Fruit fly (Drosophila melanogaster) whole organism, embryonic: ENCODE measurements around the gene Irp-1B.

Experiments
- Atf3 ChIP-seq: fragments of 200-800 bp; sonication (Bioruptor generic); optimal IDR thresholded peaks from 3 replicates; lab custom pipeline; 2016; ENCODE audit warnings: missing biosample characterization, missing genetic modification characterization
- B-H2 ChIP-seq: fragments of 200-800 bp; sonication (Bioruptor generic); optimal IDR thresholded peaks from 2 replicates; lab custom pipeline; 2018; ENCODE audit warnings: missing biosample characterization, mild to moderate bottlenecking, missing genetic modification characterization
- CG12155 ChIP-seq: fragments of 200-800 bp; sonication (Bioruptor generic); optimal IDR thresholded peaks from 3 replicates; lab custom pipeline; 2016; ENCODE audit warnings: missing biosample characterization, missing genetic modification characterization
- CG12391 ChIP-seq: fragments of 200-800 bp; sonication (Bioruptor generic); optimal IDR thresholded peaks from 3 replicates; lab custom pipeline; 2018; ENCODE audit warnings: missing biosample characterization, mild to moderate bottlenecking, missing genetic modification characterization, moderate library complexity
- CG13775 ChIP-seq: fragments of 200-800 bp; sonication (Bioruptor generic); optimal IDR thresholded peaks from 3 replicates; lab custom pipeline; 2017; ENCODE audit warnings: missing biosample characterization, mild to moderate bottlenecking, missing genetic modification characterization
- CG14710 ChIP-seq: fragments of 200-800 bp; sonication (Bioruptor generic); optimal IDR thresholded peaks from 3 replicates; lab custom pipeline; 2019; ENCODE audit warnings: missing biosample characterization, mild to moderate bottlenecking, missing genetic modification characterization, moderate library complexity
- CG17912 ChIP-seq: fragments of 200-800 bp; sonication (Bioruptor generic); optimal IDR thresholded peaks from 2 replicates; lab custom pipeline; 2018; ENCODE audit warnings: missing biosample characterization, mild to moderate bottlenecking, missing genetic modification characterization
- CG18262 ChIP-seq: fragments of 200-800 bp; optimal IDR thresholded peaks from 3 replicates; lab custom pipeline; 2019; ENCODE audit warnings: missing biosample characterization, mild to moderate bottlenecking, missing genetic modification characterization, moderate library complexity
- CG33213 ChIP-seq: fragments of 200-800 bp; sonication (Bioruptor generic); optimal IDR thresholded peaks from 3 replicates; lab custom pipeline; 2016; ENCODE audit warnings: missing biosample characterization, missing genetic modification characterization
- CG33557 ChIP-seq: fragments of 200-800 bp; sonication (Bioruptor generic); optimal IDR thresholded peaks from 2 replicates; lab custom pipeline; 2019; ENCODE audit warnings: missing biosample characterization, mild to moderate bottlenecking, missing genetic modification characterization, moderate library complexity
- CG34224 ChIP-seq: fragments of 200-800 bp; sonication (Bioruptor generic); IDR thresholded peaks from 3 replicates; pipeline ENCODE4 v1.3.6; 2022; ENCODE audit warnings: missing biosample characterization, missing genetic modification characterization; ENCODE audit not compliant: partially characterized antibody
- CG4282 ChIP-seq: fragments of 200-800 bp; sonication (Bioruptor generic); optimal IDR thresholded peaks from 2 replicates; lab custom pipeline; 2016; ENCODE audit warnings: missing biosample characterization, missing genetic modification characterization
- CG4360 ChIP-seq: fragments of 200-800 bp; sonication (Bioruptor generic); IDR thresholded peaks from 2 replicates; pipeline ENCODE4 v1.3.6; 2022; ENCODE audit warnings: missing biosample characterization, missing genetic modification characterization
- CG4404 ChIP-seq: fragments of 200-800 bp; sonication (Bioruptor generic); IDR thresholded peaks from 2 replicates; pipeline ENCODE4 v1.3.6; 2022; ENCODE audit warnings: missing biosample characterization, missing genetic modification characterization
- CG4707 ChIP-seq: fragments of 200-800 bp; sonication (Bioruptor generic); optimal IDR thresholded peaks from 2 replicates; lab custom pipeline; 2018; ENCODE audit warnings: missing biosample characterization, mild to moderate bottlenecking, missing genetic modification characterization, moderate library complexity
- CG6854 ChIP-seq: fragments of 200-800 bp; sonication (Bioruptor generic); optimal IDR thresholded peaks from 3 replicates; lab custom pipeline; 2017; ENCODE audit warnings: missing biosample characterization, mild to moderate bottlenecking, missing genetic modification characterization
- CG8290 ChIP-seq, 3 experiments: fragments of 200-800 bp; sonication (Bioruptor generic); optimal IDR thresholded peaks; 2 replicates each; lab custom pipeline; 2016 to 2019; ENCODE audit warnings: missing biosample characterization in 3 of 3, missing genetic modification characterization in 3 of 3, mild to moderate bottlenecking in 2 of 3, moderate library complexity in 1 of 3
- CHES-1-like ChIP-seq: fragments of 200-800 bp; sonication (Bioruptor generic); optimal IDR thresholded peaks from 2 replicates; lab custom pipeline; 2016; ENCODE audit warnings: missing biosample characterization, missing genetic modification characterization
- Camta ChIP-seq: fragments of 200-800 bp; sonication (Bioruptor generic); optimal IDR thresholded peaks from 2 replicates; lab custom pipeline; 2016; ENCODE audit warnings: missing biosample characterization, missing genetic modification characterization
- CoRest ChIP-seq: fragments of 200-800 bp; sonication (Bioruptor generic); optimal IDR thresholded peaks from 3 replicates; lab custom pipeline; 2018; ENCODE audit warnings: missing biosample characterization, mild to moderate bottlenecking, missing genetic modification characterization, moderate library complexity
- D ChIP-seq, 2 experiments: fragments of 200-800 bp in 1 of 2; fragments of >200 bp in 1 of 2; sonication (Bioruptor generic) in 1 of 2; optimal IDR thresholded peaks; 2 replicates in 1 of 2; 3 replicates in 1 of 2; lab custom pipeline; 2017; ENCODE audit warnings: mild to moderate bottlenecking in 1 of 2, missing biosample characterization in 1 of 2, missing genetic modification characterization in 1 of 2, missing genetic modification reagents in 1 of 2
- Deaf1 ChIP-seq: fragments of 200-800 bp; optimal IDR thresholded peaks from 3 replicates; lab custom pipeline; 2019; ENCODE audit warnings: missing biosample characterization, mild to moderate bottlenecking, missing genetic modification characterization, moderate library complexity
- Dip3 ChIP-seq: fragments of 200-800 bp; sonication (Bioruptor generic); optimal IDR thresholded peaks from 3 replicates; lab custom pipeline; 2016; ENCODE audit warnings: missing biosample characterization, missing genetic modification characterization
- Gsc ChIP-seq: fragments of 200-800 bp; sonication (Bioruptor generic); IDR thresholded peaks from 2 replicates; pipeline ENCODE4 v1.3.6; 2022; ENCODE audit warnings: missing biosample characterization, missing genetic modification characterization
- H2.0 ChIP-seq: fragments of 200-800 bp; sonication (Bioruptor generic); IDR thresholded peaks from 2 replicates; pipeline ENCODE4 v1.3.6; 2022; ENCODE audit warnings: missing biosample characterization, missing genetic modification characterization
- HHEX ChIP-seq: fragments of 200-800 bp; sonication (Bioruptor generic); optimal IDR thresholded peaks from 3 replicates; lab custom pipeline; 2017; ENCODE audit warnings: missing biosample characterization, mild to moderate bottlenecking, missing genetic modification characterization, missing genetic modification reagents
- HmgZ ChIP-seq: fragments of 200-800 bp; sonication (Bioruptor generic); optimal IDR thresholded peaks from 2 replicates; lab custom pipeline; 2018; ENCODE audit warnings: missing biosample characterization, mild to moderate bottlenecking, missing genetic modification characterization
- Max ChIP-seq: fragments of 200-800 bp; sonication (Bioruptor generic); optimal IDR thresholded peaks from 2 replicates; lab custom pipeline; 2016; ENCODE audit warnings: missing biosample characterization, mild to moderate bottlenecking, missing genetic modification characterization
- NC2β ChIP-seq: fragments of 200-800 bp; sonication (Bioruptor generic); optimal IDR thresholded peaks from 2 replicates; lab custom pipeline; 2016; ENCODE audit warnings: missing biosample characterization, missing genetic modification characterization
- Nf-YC ChIP-seq: fragments of 200-800 bp; optimal IDR thresholded peaks from 3 replicates; lab custom pipeline; 2019; ENCODE audit warnings: missing biosample characterization, mild to moderate bottlenecking, missing genetic modification characterization, moderate library complexity
- Scr ChIP-seq: fragments of 200-800 bp; sonication (Bioruptor generic); IDR thresholded peaks from 2 replicates; pipeline ENCODE4 v1.3.6; 2022; ENCODE audit warnings: missing biosample characterization, missing genetic modification characterization; ENCODE audit not compliant: partially characterized antibody
- chm ChIP-seq: fragments of 200-800 bp; sonication (Bioruptor generic); IDR thresholded peaks from 2 replicates; pipeline ENCODE4 v1.3.6; 2022; ENCODE audit warnings: missing biosample characterization, missing genetic modification characterization
- corto ChIP-seq: fragments of 200-800 bp; sonication (Bioruptor generic); optimal IDR thresholded peaks from 2 replicates; lab custom pipeline; 2016; ENCODE audit warnings: missing biosample characterization, mild to moderate bottlenecking, missing genetic modification characterization, moderate library complexity
- dmrt11E ChIP-seq: fragments of 200-800 bp; sonication (Bioruptor generic); optimal IDR thresholded peaks from 3 replicates; lab custom pipeline; 2018; ENCODE audit warnings: missing biosample characterization, mild to moderate bottlenecking, missing genetic modification characterization, moderate library complexity
- eyg ChIP-seq: fragments of 200-800 bp; sonication (Bioruptor generic); optimal IDR thresholded peaks from 3 replicates; lab custom pipeline; 2016; ENCODE audit warnings: missing biosample characterization, missing genetic modification characterization
- gce ChIP-seq: fragments of 200-800 bp; sonication (Bioruptor generic); IDR thresholded peaks from 3 replicates; pipeline ENCODE4 v1.3.6; 2022; ENCODE audit warnings: missing biosample characterization, missing genetic modification characterization
- grau ChIP-seq: fragments of 200-800 bp; optimal IDR thresholded peaks from 3 replicates; lab custom pipeline; 2019; ENCODE audit warnings: missing biosample characterization, mild to moderate bottlenecking, missing genetic modification characterization, moderate library complexity
- gt ChIP-seq: fragments of 200-800 bp; sonication (Bioruptor generic); IDR thresholded peaks from 2 replicates; pipeline ENCODE4 v1.3.6; 2022; ENCODE audit warnings: missing biosample characterization, missing genetic modification characterization
- jigr1 ChIP-seq: fragments of 200-800 bp; sonication (Bioruptor generic); IDR thresholded peaks from 3 replicates; pipeline ENCODE4 v1.3.6; 2022; ENCODE audit warnings: missing biosample characterization, missing genetic modification characterization
- luna ChIP-seq: fragments of 200-800 bp; sonication (Bioruptor generic); optimal IDR thresholded peaks from 2 replicates; lab custom pipeline; 2016; ENCODE audit warnings: missing biosample characterization, missing genetic modification characterization
- maf-S ChIP-seq: fragments of 200-800 bp; sonication (Bioruptor generic); optimal IDR thresholded peaks from 2 replicates; lab custom pipeline; 2016; ENCODE audit warnings: missing biosample characterization, missing genetic modification characterization
- nerfin-1 ChIP-seq: fragments of 200-800 bp; sonication (Bioruptor generic); optimal IDR thresholded peaks from 3 replicates; lab custom pipeline; 2019; ENCODE audit warnings: missing biosample characterization, mild to moderate bottlenecking, missing genetic modification characterization, moderate library complexity
- oc ChIP-seq: fragments of 200-800 bp; sonication (Bioruptor generic); optimal IDR thresholded peaks from 2 replicates; lab custom pipeline; 2018; ENCODE audit warnings: missing biosample characterization, mild to moderate bottlenecking, missing genetic modification characterization, moderate library complexity
- onecut ChIP-seq: fragments of 200-800 bp; sonication (Bioruptor generic); IDR thresholded peaks from 2 replicates; pipeline ENCODE4 v1.3.6; 2022; ENCODE audit warnings: missing biosample characterization, missing genetic modification characterization
- pb ChIP-seq: fragments of 200-800 bp; sonication (Bioruptor generic); optimal IDR thresholded peaks from 3 replicates; lab custom pipeline; 2016; ENCODE audit warnings: missing biosample characterization, missing genetic modification characterization
- pnt ChIP-seq: fragments of 200-800 bp; sonication (Bioruptor generic); optimal IDR thresholded peaks from 3 replicates; lab custom pipeline; 2016; ENCODE audit warnings: missing biosample characterization, missing genetic modification characterization
- sisA ChIP-seq: fragments of 200-800 bp; sonication (Bioruptor generic); IDR thresholded peaks from 2 replicates; pipeline ENCODE4 v1.3.6; 2022; ENCODE audit warnings: missing biosample characterization, missing genetic modification characterization
- tio ChIP-seq: fragments of 200-800 bp; sonication (Bioruptor generic); optimal IDR thresholded peaks from 2 replicates; lab custom pipeline; 2017; ENCODE audit warnings: missing biosample characterization, missing genetic modification characterization, inconsistent platforms
- ttk ChIP-seq: fragments of 200-800 bp; sonication (Bioruptor generic); IDR thresholded peaks from 2 replicates; pipeline ENCODE4 v2.1.2; 2022; ENCODE audit warnings: missing biosample characterization, missing genetic modification characterization
- wor ChIP-seq: fragments of 200-800 bp; sonication (Bioruptor generic); IDR thresholded peaks from 2 replicates; pipeline ENCODE4 v1.3.6; 2022; ENCODE audit warnings: missing biosample characterization, missing genetic modification characterization

The Irp-1B gene

DNA sequence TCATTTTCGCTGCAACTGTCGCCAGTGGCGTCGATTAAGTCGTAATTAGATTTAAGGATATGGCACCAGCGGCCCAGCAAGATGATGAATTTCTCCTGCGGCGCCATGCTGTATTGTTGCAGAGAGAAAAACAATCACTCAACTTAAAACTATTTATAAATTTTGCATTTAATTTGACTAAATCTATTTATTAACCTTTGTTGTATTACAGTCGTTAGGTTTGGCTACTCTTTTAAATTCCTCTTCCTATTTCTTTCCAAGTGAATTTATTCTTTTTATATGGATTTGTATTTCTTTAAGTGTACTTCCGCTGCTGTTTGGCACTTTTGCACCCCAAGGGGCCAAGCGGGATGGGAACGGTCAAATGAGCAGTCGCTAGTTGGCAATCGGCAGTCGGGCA lies 36.3 kb upstream of the Irp-1B start (continued):
- TF ChIP-seq CG13775 (GFP tag; lab: Kevin White, UChicago) (peak; percentile 8), grau (tag; lab: Kevin White, UChicago) (peak; percentile 52), eyg (GFP tag; lab: Kevin White, UChicago) (no peak), CG6854 (GFP tag; lab: Kevin White, UChicago) (no peak), sisA (no peak), Max (GFP tag; lab: Kevin White, UChicago) (no peak), wor (GFP tag; lab: Robert Waterston, UW) (0 out of 2 replicates have a peak, but pooled peaks have one; percentile 15), Atf3 (no peak), CG34224 (GFP tag; lab: Robert Waterston, UW) (no peak), tio (no peak), CG14710 (tag; lab: Kevin White, UChicago) (peak; percentile 68), nerfin-1 (peak; percentile 54), chm (GFP tag; lab: Robert Waterston, UW) (no peak; the same call in 1 of the 2 replicates), B-H2 (GFP tag; lab: Kevin White, UChicago) (no peak), CG4282 (GFP tag; lab: Kevin White, UChicago) (no peak), CG12391 (peak; percentile 66), Scr (no peak), maf-S (GFP tag; lab: Kevin White, UChicago) (no peak), pnt (GFP tag; lab: Kevin White, UChicago) (no peak), dmrt11E (peak; percentile 73), Gsc (GFP tag; lab: Robert Waterston, UW) (0 out of 2 replicates have a peak, but pooled peaks have one; percentile 47), CG12155 (no peak), corto (GFP tag; lab: Kevin White, UChicago) (no peak), CHES-1-like (no peak), NC2β (GFP tag; lab: Kevin White, UChicago) (no peak), HHEX (no peak), CoRest (peak; percentile 25), CG17912 (GFP tag; lab: Kevin White, UChicago) (no peak), luna (GFP tag; lab: Kevin White, UChicago) (no peak), Nf-YC (no peak), Deaf1 (tag; lab: Kevin White, UChicago) (no peak), CG4404 (GFP tag; lab: Robert Waterston, UW) (no peak), Dip3 (no peak), gce (GFP tag; lab: Robert Waterston, UW) (0 out of 3 replicates have a peak, but pooled peaks have one; percentile 13), HmgZ (tag; lab: Kevin White, UChicago) (no peak), ttk (no peak), D (optimal IDR thresholded peaks at IDR 0.05; lab: Kevin White, UChicago) (no peak), D (GFP tag; optimal IDR thresholded peaks at IDR 0.05; lab: Kevin White, UChicago) (peak; percentile 66), onecut (GFP tag; lab: Robert Waterston, UW) (peak; percentile 14; the same call in 1 of the 2 replicates), gt (GFP tag; lab: Robert Waterston, UW) (no peak), Camta (GFP tag; lab: Kevin White, UChicago) (peak; percentile 9), CG33557 (GFP tag; lab: Kevin White, UChicago) (peak; percentile 51), CG18262 (tag; lab: Kevin White, UChicago) (peak; percentile 74), CG4707 (GFP tag; lab: Kevin White, UChicago) (no peak), H2.0 (GFP tag; lab: Robert Waterston, UW) (peak; percentile 34; the same call in 1 of the 2 replicates), pb (no peak), CG8290 (GFP tag; optimal IDR thresholded peaks at IDR 0.05; lab: Kevin White, UChicago) (no peak), CG8290 (tag; optimal IDR thresholded peaks at IDR 0.05; lab: Kevin White, UChicago) (no peak), oc (tag; lab: Kevin White, UChicago) (peak; percentile 9), CG4360 (no peak), CG33213 (no peak), jigr1 (GFP tag; lab: Robert Waterston, UW) (no peak)
